Fruit fly (Drosophila melanogaster) whole organism, adult: ENCODE data around the gene fmt.

ENCODE experiments used
- CG11617 ChIP-seq: fragments of 200-800 bp; sonication (Bioruptor generic); optimal IDR thresholded peaks from 2 replicates; lab custom pipeline; 2017; ENCODE audit warnings: mild to moderate bottlenecking, missing biosample characterization, missing genetic modification reagents, missing genetic modification characterization
- CG12768 ChIP-seq: fragments of 200-800 bp; sonication (Bioruptor generic); optimal IDR thresholded peaks from 2 replicates; lab custom pipeline; 2017; ENCODE audit warnings: missing biosample characterization, missing genetic modification characterization, mild to moderate bottlenecking, moderate library complexity, missing genetic modification reagents
- CG14711 ChIP-seq: fragments of 200-800 bp; sonication (Bioruptor generic); optimal IDR thresholded peaks from 2 replicates; lab custom pipeline; 2018; ENCODE audit warnings: missing biosample characterization, mild to moderate bottlenecking, missing genetic modification characterization, moderate library complexity
- CG5204 ChIP-seq: fragments of 200-800 bp; sonication (Bioruptor generic); optimal IDR thresholded peaks from 2 replicates; lab custom pipeline; 2016; ENCODE audit warnings: missing biosample characterization, missing genetic modification characterization
- CG7045 ChIP-seq: fragments of 200-800 bp; sonication (Bioruptor generic); optimal IDR thresholded peaks from 2 replicates; lab custom pipeline; 2017; ENCODE audit warnings: missing biosample characterization, mild to moderate bottlenecking, missing genetic modification characterization
- CG7101 ChIP-seq: fragments of 200-800 bp; sonication (Bioruptor generic); optimal IDR thresholded peaks from 2 replicates; lab custom pipeline; 2018; ENCODE audit warnings: missing biosample characterization, mild to moderate bottlenecking, missing genetic modification characterization, moderate library complexity
- Clk ChIP-seq: fragments of 200-800 bp; sonication (Bioruptor generic); optimal IDR thresholded peaks from 2 replicates; lab custom pipeline; 2017; ENCODE audit warnings: missing biosample characterization, missing genetic modification characterization
- Crg-1 ChIP-seq: fragments of 200-800 bp; sonication (Bioruptor generic); optimal IDR thresholded peaks from 2 replicates; lab custom pipeline; 2016; ENCODE audit warnings: missing biosample characterization, missing genetic modification characterization
- Hr96 ChIP-seq: fragments of 200-800 bp; sonication (Bioruptor generic); optimal IDR thresholded peaks from 2 replicates; lab custom pipeline; 2016; ENCODE audit warnings: missing biosample characterization, missing genetic modification characterization
- Mnt ChIP-seq: fragments of 200-800 bp; sonication (Bioruptor generic); optimal IDR thresholded peaks from 2 replicates; lab custom pipeline; 2016; ENCODE audit warnings: missing biosample characterization, mild to moderate bottlenecking, missing genetic modification characterization
- cic ChIP-seq: fragments of 200-800 bp; sonication (Bioruptor generic); optimal IDR thresholded peaks from 2 replicates; lab custom pipeline; 2017; ENCODE audit warnings: missing biosample characterization, mild to moderate bottlenecking, missing genetic modification characterization, moderate library complexity
- cnc ChIP-seq, 2 experiments: fragments of >200 bp; optimal IDR thresholded peaks; 2 replicates each; lab custom pipeline; 2017
- kay ChIP-seq: fragments of 200-800 bp; sonication (Bioruptor generic); peaks from one replicate; lab custom pipeline; 2016; ENCODE audit warnings: missing biosample characterization, missing genetic modification characterization, borderline replicate concordance
- ovo ChIP-seq: fragments of 200-800 bp; sonication (Bioruptor generic); optimal IDR thresholded peaks from 2 replicates; lab custom pipeline; 2016; ENCODE audit warnings: missing biosample characterization, missing genetic modification characterization
- pad ChIP-seq: fragments of 200-800 bp; sonication (Bioruptor generic); optimal IDR thresholded peaks from 3 replicates; lab custom pipeline; 2017; ENCODE audit warnings: missing biosample characterization, missing genetic modification characterization, mild to moderate bottlenecking, moderate library complexity, missing genetic modification reagents
- tj ChIP-seq: fragments of 200-800 bp; sonication (Bioruptor generic); optimal IDR thresholded peaks from 3 replicates; lab custom pipeline; 2017; ENCODE audit warnings: missing biosample characterization, mild to moderate bottlenecking, missing genetic modification characterization, moderate library complexity
- toe ChIP-seq: fragments of 200-800 bp; sonication (Bioruptor generic); optimal IDR thresholded peaks from 2 replicates; lab custom pipeline; 2016; ENCODE audit warnings: missing biosample characterization, missing genetic modification characterization

fmt gene

dm6 chr3L:6129591-6129990 lies 44.1 kb downstream of the fmt start:
- TF ChIP-seq Clk (GFP tag; lab: Kevin White, UChicago): no peak
- TF ChIP-seq Mnt: no peak

DNA sequence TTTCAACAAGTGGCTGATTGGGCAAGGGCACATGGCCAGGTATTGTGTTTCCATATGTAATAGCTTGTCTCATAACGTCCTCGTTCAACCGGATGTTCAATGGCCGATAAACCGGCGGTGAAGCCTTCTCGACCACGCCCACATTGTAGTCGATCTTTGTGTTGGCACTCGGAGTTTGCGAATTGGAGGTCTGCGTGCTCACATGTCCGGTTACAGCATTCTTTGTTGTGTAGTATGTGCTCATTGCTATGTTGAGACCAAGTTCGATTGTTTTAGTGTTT lies 48.3 kb downstream of the fmt start:
- no peak for TF ChIP-seq CG14711 (tag; lab: Kevin White, UChicago)
- no peak for TF ChIP-seq tj
- no peak for TF ChIP-seq Crg-1

DNA sequence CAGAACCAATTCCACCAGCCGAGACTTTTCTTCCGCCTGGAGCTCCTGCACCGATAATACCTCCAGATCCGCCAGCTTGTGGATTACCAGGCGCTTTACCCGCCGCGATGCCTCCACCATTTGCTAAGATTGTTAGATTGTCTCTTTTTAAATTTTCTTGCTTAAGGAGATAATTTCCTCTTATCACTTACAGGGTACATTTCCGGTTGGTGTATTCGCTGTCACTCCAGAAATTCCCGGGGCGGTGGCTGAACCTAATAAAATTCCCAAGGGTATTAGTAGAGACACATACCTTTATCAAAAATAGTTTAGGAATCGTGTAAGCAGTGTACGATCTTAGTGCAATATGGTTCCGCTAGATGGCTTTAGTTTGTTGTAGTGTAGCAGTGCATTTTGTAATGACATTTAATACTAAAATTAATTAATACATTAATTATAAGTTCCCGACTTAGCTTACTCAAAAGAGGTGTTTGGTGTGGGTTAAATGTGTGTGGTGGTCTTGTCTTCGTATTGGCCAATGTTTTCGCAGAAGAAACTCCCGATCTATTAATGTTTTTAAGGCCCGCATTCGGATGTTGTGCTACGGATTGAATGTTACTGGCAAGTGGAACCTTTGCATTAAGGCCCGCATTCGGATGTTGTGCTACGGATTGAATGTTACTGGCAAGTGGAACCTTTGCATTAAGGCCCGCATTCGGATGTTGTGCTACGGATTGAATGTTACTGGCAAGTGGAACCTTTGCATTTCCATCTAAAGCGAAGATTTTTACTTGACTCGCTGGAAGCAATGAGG lies 48.9 kb downstream of the fmt start:
- TF ChIP-seq CG14711 (tag; lab: Kevin White, UChicago): no peak
- no peak for TF ChIP-seq CG12768
- TF ChIP-seq CG7045 (GFP tag; lab: Kevin White, UChicago): peak; percentile 20
- TF ChIP-seq CG11617: no peak
- no peak for TF ChIP-seq cic (GFP tag; lab: Kevin White, UChicago)
- TF ChIP-seq Hr96 (GFP tag; lab: Kevin White, UChicago): peak; percentile 47
- TF ChIP-seq toe: peak; percentile 12

DNA sequence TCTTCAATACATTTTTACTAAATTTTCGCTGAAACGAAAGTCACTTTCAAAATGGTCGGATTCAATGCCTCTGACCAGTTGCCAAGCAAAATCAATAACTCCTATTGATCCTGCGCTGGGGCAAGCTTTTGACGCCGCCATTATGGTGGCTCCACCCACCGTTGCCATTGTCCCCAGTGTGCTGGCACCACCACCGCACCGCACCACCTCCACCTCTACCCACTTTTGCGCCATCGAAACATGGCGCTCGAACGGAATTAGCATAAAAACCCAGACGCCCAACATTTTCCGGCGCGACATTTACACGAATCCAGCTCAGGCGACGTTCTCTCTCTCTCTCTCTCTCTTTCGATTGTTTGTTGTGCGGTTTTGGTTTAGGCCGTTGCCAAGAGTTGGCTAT lies 56.8 kb downstream of the fmt start:
- no peak for TF ChIP-seq cnc (optimal IDR thresholded peaks at IDR 0.05; lab: Kevin White, UChicago)
- TF ChIP-seq pad (GFP tag; lab: Kevin White, UChicago): no peak

- TF ChIP-seq ovo (GFP tag; lab: Kevin White, UChicago) (no peak), cic (GFP tag; lab: Kevin White, UChicago) (no peak), toe (no peak), pad (GFP tag; lab: Kevin White, UChicago) (no peak), CG7101 (tag; lab: Kevin White, UChicago) (no peak), cnc (optimal IDR thresholded peaks at IDR 0.05; lab: Kevin White, UChicago) (no peak), CG12768 (no peak), kay (no peak), tj (no peak), CG7045 (GFP tag; lab: Kevin White, UChicago) (no peak), CG11617 (no peak), CG5204 (GFP tag; lab: Kevin White, UChicago) (no peak), Mnt (no peak), Clk (GFP tag; lab: Kevin White, UChicago) (no peak)
Observed at dm6 chr3L:6115505-6115904, 58.2 kb downstream of the fmt start.
